Fruit fly (Drosophila melanogaster) whole organism, pupa: ENCODE results near the gene Pus10.

Source experiments
- CG10348 ChIP-seq: fragments of 200-800 bp; sonication (Bioruptor generic); IDR thresholded peaks from 2 replicates; pipeline ENCODE4 v1.3.6; 2022; ENCODE audit warnings: missing biosample characterization, missing genetic modification characterization
- CG12605 ChIP-seq: fragments of 200-800 bp; sonication (Bioruptor generic); IDR thresholded peaks from 2 replicates; pipeline ENCODE4 v1.3.6; 2022; ENCODE audit warnings: missing biosample characterization, missing genetic modification characterization
- CG13204 ChIP-seq: fragments of 200-800 bp; sonication (Bioruptor generic); optimal IDR thresholded peaks from 2 replicates; lab custom pipeline; 2018; ENCODE audit warnings: missing biosample characterization, mild to moderate bottlenecking, missing genetic modification characterization, moderate library complexity
- CG14655 ChIP-seq: fragments of 200-800 bp; sonication (Bioruptor generic); optimal IDR thresholded peaks from 3 replicates; lab custom pipeline; 2017; ENCODE audit warnings: mild to moderate bottlenecking, missing biosample characterization, missing genetic modification reagents, missing genetic modification characterization
- CG15710 ChIP-seq: fragments of 200-800 bp; sonication (Bioruptor generic); optimal IDR thresholded peaks from 2 replicates; lab custom pipeline; 2018; ENCODE audit warnings: missing biosample characterization, mild to moderate bottlenecking, missing genetic modification characterization, moderate library complexity
- CG17806 ChIP-seq: fragments of 200-800 bp; sonication (Bioruptor generic); optimal IDR thresholded peaks from 2 replicates; lab custom pipeline; 2018; ENCODE audit warnings: missing biosample characterization, mild to moderate bottlenecking, missing genetic modification characterization, moderate library complexity
- CG32121 ChIP-seq: fragments of 200-800 bp; sonication (Bioruptor generic); IDR thresholded peaks from 2 replicates; pipeline ENCODE4 v1.3.6; 2022; ENCODE audit warnings: missing biosample characterization, missing genetic modification characterization
- CG34367 ChIP-seq: fragments of 200-800 bp; sonication (Bioruptor generic); optimal IDR thresholded peaks from 2 replicates; lab custom pipeline; 2018; ENCODE audit warnings: missing biosample characterization, mild to moderate bottlenecking, missing genetic modification characterization
- CG4496 ChIP-seq: fragments of 200-800 bp; sonication (Bioruptor generic); IDR thresholded peaks from 3 replicates; pipeline ENCODE4 v1.3.6; 2022; ENCODE audit warnings: missing biosample characterization, missing genetic modification characterization
- CG8159 ChIP-seq: fragments of 200-800 bp; sonication (Bioruptor generic); optimal IDR thresholded peaks from 3 replicates; lab custom pipeline; 2018; ENCODE audit warnings: missing biosample characterization, mild to moderate bottlenecking, missing genetic modification characterization, moderate library complexity
- CG8301 ChIP-seq: fragments of 200-800 bp; sonication (Bioruptor generic); optimal IDR thresholded peaks from 2 replicates; lab custom pipeline; 2018; ENCODE audit warnings: missing biosample characterization, mild to moderate bottlenecking, missing genetic modification characterization
- CG9948 ChIP-seq: fragments of 200-800 bp; sonication (Bioruptor generic); optimal IDR thresholded peaks from 2 replicates; lab custom pipeline; 2018; ENCODE audit warnings: missing biosample characterization, mild to moderate bottlenecking, missing genetic modification characterization, moderate library complexity
- D1 ChIP-seq: fragments of 200-800 bp; sonication (Bioruptor generic); optimal IDR thresholded peaks from 2 replicates; lab custom pipeline; 2018; ENCODE audit warnings: missing biosample characterization, mild to moderate bottlenecking, missing genetic modification characterization, moderate library complexity
- EcR ChIP-seq: fragments of 200-800 bp; sonication (Bioruptor generic); optimal IDR thresholded peaks from 3 replicates; lab custom pipeline; 2019; ENCODE audit warnings: missing biosample characterization, missing genetic modification characterization, mild to moderate bottlenecking, moderate library complexity, missing genetic modification reagents
- Ets98B ChIP-seq: fragments of 200-800 bp; sonication (Bioruptor generic); IDR thresholded peaks from 2 replicates; pipeline ENCODE4 v1.3.6; 2022; ENCODE audit warnings: missing biosample characterization, missing genetic modification characterization
- Pif1A ChIP-seq: fragments of 200-800 bp; sonication (Bioruptor generic); optimal IDR thresholded peaks from 3 replicates; lab custom pipeline; 2016; ENCODE audit warnings: missing biosample characterization, missing genetic modification characterization
- Pif1B ChIP-seq: fragments of 200-800 bp; sonication (Bioruptor generic); optimal IDR thresholded peaks from 3 replicates; lab custom pipeline; 2016; ENCODE audit warnings: missing biosample characterization, missing genetic modification characterization
- Snoo ChIP-seq: fragments of 200-800 bp; sonication (Bioruptor generic); optimal IDR thresholded peaks from 3 replicates; lab custom pipeline; 2017; ENCODE audit warnings: missing biosample characterization, mild to moderate bottlenecking, missing genetic modification characterization, inconsistent platforms
- fd96Ca ChIP-seq: fragments of 200-800 bp; sonication (Bioruptor generic); IDR thresholded peaks from 3 replicates; pipeline ENCODE4 v1.3.6; 2022; ENCODE audit warnings: missing biosample characterization, missing genetic modification characterization
- gl ChIP-seq: fragments of 200-800 bp; sonication (Bioruptor generic); optimal IDR thresholded peaks from 2 replicates; lab custom pipeline; 2018; ENCODE audit warnings: missing biosample characterization, mild to moderate bottlenecking, missing genetic modification characterization
- rn ChIP-seq: fragments of 200-800 bp; sonication (Bioruptor generic); IDR thresholded peaks from 2 replicates; pipeline ENCODE4 v1.3.6; 2022; ENCODE audit warnings: missing biosample characterization, missing genetic modification characterization

Pus10 gene

DNA sequence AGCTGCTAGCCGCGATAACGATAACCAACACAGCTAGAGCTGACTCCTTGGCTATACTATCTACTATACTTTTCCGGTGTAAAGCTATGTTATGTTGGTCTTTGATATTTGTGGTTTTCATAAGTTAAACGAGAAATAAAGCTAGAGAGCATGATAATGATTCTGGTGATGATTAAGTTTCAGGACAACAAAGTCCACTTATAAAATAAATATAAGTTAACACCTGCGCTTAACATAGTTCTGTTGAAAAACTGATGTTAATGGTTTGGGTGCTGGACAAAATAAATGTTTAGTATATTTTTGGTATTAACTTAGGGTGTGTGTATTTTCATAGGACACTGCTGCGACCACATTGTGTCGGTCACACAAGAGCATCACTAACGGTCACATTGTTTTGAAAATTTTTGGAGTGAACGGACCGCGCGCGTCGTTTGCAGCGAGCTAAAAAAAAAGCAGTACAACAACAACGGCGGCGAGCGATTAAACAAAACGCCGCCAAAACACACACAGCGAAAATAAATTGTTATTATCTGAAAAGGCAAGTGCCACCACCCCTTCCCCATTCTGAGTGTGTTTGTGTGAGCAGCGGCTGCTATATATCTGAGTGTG, 3.6 kb upstream of the Pus10 start, which contains the start of the genes CG33635 and spen:
Gene CG33635 (minus strand): TSS at position 16 of the 609 bp plus-strand sequence.
Gene spen (plus strand): TSS at position 384 of the 609 bp plus-strand sequence.
- TF ChIP-seq gl (tag; lab: Kevin White, UChicago) (peak; percentile 18), Ets98B (no peak), CG9948 (tag; lab: Kevin White, UChicago) (no peak), CG13204 (no peak), Snoo (peak; percentile 17), CG32121 (GFP tag; lab: Robert Waterston, UW) (no peak), fd96Ca (GFP tag; lab: Robert Waterston, UW) (no peak), CG17806 (tag; lab: Kevin White, UChicago) (no peak), CG34367 (peak; percentile 14), CG8159 (peak; percentile 7), Pif1B (GFP tag; lab: Kevin White, UChicago) (peak; percentile 54), CG12605 (GFP tag; lab: Robert Waterston, UW) (no peak), rn (GFP tag; lab: Robert Waterston, UW) (no peak), Pif1A (GFP tag; lab: Kevin White, UChicago) (no peak), CG8301 (tag; lab: Kevin White, UChicago) (no peak), CG15710 (tag; lab: Kevin White, UChicago) (no peak), EcR (GFP tag; lab: Kevin White, UChicago) (peak; percentile 66)
- TF ChIP-seq, all 21 proteins: peak for 6

DNA sequence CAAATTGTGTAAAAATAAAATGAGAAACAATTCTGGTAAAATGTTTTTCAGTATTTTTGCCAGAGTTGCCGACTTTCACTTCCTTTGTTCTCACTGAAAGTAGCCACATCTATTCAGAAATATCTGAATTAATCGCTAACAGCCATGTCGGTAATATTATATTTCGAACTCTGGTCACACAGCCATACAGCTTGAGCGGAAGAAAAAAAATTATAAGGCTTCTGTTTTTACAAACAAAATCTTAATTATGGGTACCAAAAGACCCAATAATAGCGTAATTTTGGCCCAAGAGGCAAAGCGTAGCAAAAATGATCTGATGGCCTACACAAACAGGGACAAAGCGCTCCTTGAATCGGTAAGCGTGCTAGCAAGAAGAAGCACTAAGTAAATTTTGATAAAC, 889 bp upstream of the Pus10 start, which contains the start of gene CG3436:
Gene CG3436 (plus strand): TSS at position 36 of the 400 bp plus-strand sequence.
- TF ChIP-seq Snoo (no peak), CG15710 (tag; lab: Kevin White, UChicago) (peak; percentile 4)
- TF ChIP-seq, all 21 proteins: peak for 1

DNA sequence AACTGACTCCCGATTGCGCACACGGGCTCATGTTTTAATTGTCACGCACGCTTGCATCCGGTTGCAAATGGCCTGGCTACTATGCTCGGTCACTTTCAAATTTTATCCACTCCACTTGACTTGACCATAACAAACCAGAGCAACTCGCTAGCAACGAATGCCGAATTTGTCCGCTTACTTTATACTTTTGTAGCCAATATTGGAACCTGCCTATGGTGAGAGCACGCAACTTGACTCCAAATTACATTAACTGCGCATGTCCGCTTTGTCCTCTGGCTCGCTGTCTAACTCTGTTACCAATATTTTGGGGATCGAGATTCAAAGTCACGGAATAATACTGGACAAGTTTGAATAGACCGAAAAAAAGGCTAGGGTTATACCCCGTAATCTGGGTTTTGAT, 2.0 kb downstream of the Pus10 start, which contains the start of gene CG42399:
Gene CG42399 (minus strand): TSS at position 159 of the 400 bp plus-strand sequence.
- TF ChIP-seq CG4496 (GFP tag; lab: Robert Waterston, UW) = no peak
- no peak for TF ChIP-seq CG8301 (tag; lab: Kevin White, UChicago)
- TF ChIP-seq Snoo = no peak
- no peak for TF ChIP-seq CG9948 (tag; lab: Kevin White, UChicago)
- no peak for TF ChIP-seq D1 (tag; lab: Kevin White, UChicago)
- no peak for TF ChIP-seq CG32121 (GFP tag; lab: Robert Waterston, UW)
- TF ChIP-seq fd96Ca (GFP tag; lab: Robert Waterston, UW) = no peak
- no peak for TF ChIP-seq EcR (GFP tag; lab: Kevin White, UChicago)
- TF ChIP-seq CG34367 = no peak
- no peak for TF ChIP-seq CG15710 (tag; lab: Kevin White, UChicago)
- no peak for TF ChIP-seq CG8159
- TF ChIP-seq Ets98B = no peak
- TF ChIP-seq CG10348 (GFP tag; lab: Robert Waterston, UW) = no peak
- TF ChIP-seq CG13204 = no peak
- no peak for TF ChIP-seq Pif1A (GFP tag; lab: Kevin White, UChicago)
- TF ChIP-seq rn (GFP tag; lab: Robert Waterston, UW) = no peak
- no peak for TF ChIP-seq gl (tag; lab: Kevin White, UChicago)
- no peak for TF ChIP-seq Pif1B (GFP tag; lab: Kevin White, UChicago)
- TF ChIP-seq CG12605 (GFP tag; lab: Robert Waterston, UW) = no peak
- no peak for TF ChIP-seq CG14655 (GFP tag; lab: Kevin White, UChicago)
- TF ChIP-seq, all 21 proteins: peak for 0

DNA sequence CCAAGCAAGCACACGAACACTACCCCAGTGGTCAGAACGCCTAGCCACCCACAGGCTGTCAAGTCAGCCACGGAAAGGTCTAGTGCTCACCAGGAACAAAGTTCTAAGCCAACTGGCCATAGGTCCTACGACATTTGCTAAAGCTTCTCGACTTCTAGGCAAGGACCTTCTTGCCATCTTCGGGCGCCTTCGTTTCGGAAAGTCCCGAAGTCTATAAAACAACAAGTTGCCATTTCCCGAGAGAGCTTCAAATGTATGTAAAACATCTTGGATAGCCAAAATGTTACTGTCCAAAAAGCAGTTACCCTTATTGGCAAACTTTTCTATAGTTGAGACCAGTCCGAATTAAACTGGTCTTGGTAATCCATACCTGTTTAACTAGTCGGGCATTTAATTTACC, 8.6 kb downstream of the Pus10 start:
- TF ChIP-seq CG32121 (GFP tag; lab: Robert Waterston, UW) (no peak), CG10348 (GFP tag; lab: Robert Waterston, UW) (no peak), CG13204 (no peak), CG12605 (GFP tag; lab: Robert Waterston, UW) (no peak), CG34367 (no peak), fd96Ca (GFP tag; lab: Robert Waterston, UW) (no peak), CG8301 (tag; lab: Kevin White, UChicago) (no peak), EcR (GFP tag; lab: Kevin White, UChicago) (no peak), rn (GFP tag; lab: Robert Waterston, UW) (no peak), CG4496 (GFP tag; lab: Robert Waterston, UW) (no peak), CG14655 (GFP tag; lab: Kevin White, UChicago) (no peak), Pif1B (GFP tag; lab: Kevin White, UChicago) (no peak), Pif1A (GFP tag; lab: Kevin White, UChicago) (no peak), D1 (tag; lab: Kevin White, UChicago) (no peak), CG9948 (tag; lab: Kevin White, UChicago) (no peak), CG15710 (tag; lab: Kevin White, UChicago) (no peak), CG8159 (no peak), Ets98B (no peak), Snoo (no peak)

DNA sequence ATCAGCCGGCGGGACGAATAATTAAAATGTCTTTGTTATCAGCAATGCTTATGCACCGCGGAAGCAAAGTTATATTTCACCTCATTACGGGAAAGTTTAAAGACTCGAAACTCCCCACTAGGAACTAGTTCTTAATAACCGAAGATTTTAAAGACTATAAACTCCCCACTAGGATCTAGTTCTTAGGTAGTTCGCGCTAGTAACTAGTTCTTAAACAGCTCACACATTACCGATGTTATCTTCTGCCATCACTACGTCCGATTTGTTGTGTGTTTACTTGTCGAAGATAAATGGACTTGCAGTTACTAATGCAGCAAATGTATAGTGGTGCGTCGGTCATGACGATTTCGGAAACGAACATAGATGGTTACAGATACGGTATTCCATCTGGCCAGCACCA, 12.0 kb downstream of the Pus10 start, which contains the start of the genes CG31974 and CG11454:
Gene CG31974 (minus strand): TSS at position 4 of the 400 bp plus-strand sequence.
Gene CG11454 (plus strand): TSS at position 236 of the 400 bp plus-strand sequence.
- TF ChIP-seq CG10348 (GFP tag; lab: Robert Waterston, UW) (no peak), CG34367 (no peak), Pif1B (GFP tag; lab: Kevin White, UChicago) (no peak), CG14655 (GFP tag; lab: Kevin White, UChicago) (no peak), Ets98B (peak; percentile 6; the same call in 1 of the 2 replicates), CG32121 (GFP tag; lab: Robert Waterston, UW) (no peak), gl (tag; lab: Kevin White, UChicago) (no peak), Snoo (no peak), EcR (GFP tag; lab: Kevin White, UChicago) (peak; percentile 7)
- TF ChIP-seq, all 21 proteins: peak for 2
